Fruit fly (Drosophila melanogaster): ENCODE results near the gene CG13784.

CG13784 gene

dm6 chr2L:7219650-7220267, at the start of gene CG13784 (continued):
- TF ChIP-seq Oli (tag; optimal IDR thresholded peaks at IDR 0.05), result no peak
- TF ChIP-seq br (optimal IDR thresholded peaks at IDR 0.05), result no peak
- TF ChIP-seq CG7556 (GFP tag; optimal IDR thresholded peaks at IDR 0.05), result no peak
- peak; percentile 57; the same call in 1 of the 2 replicates for TF ChIP-seq sob (GFP tag; IDR thresholded peaks at IDR 0.05)
- peak in 1 of 2 experiments; percentile 2 for TF ChIP-seq crp (GFP tag; optimal IDR thresholded peaks at IDR 0.05)
- no peak for TF ChIP-seq gce (GFP tag; IDR thresholded peaks at IDR 0.05)
- TF ChIP-seq Bdp1 (GFP tag; optimal IDR thresholded peaks at IDR 0.05), result peak; percentile 1
- peak in 1 of 2 experiments; percentile 28 for TF ChIP-seq dpn (GFP tag; optimal IDR thresholded peaks at IDR 0.05)
- TF ChIP-seq CG10321 (GFP tag; IDR thresholded peaks at IDR 0.05), result no peak
- TF ChIP-seq CG13296 (GFP tag; optimal IDR thresholded peaks at IDR 0.05), result peak; percentile 18
- TF ChIP-seq kay (GFP tag; optimal IDR thresholded peaks at IDR 0.05), result peak; percentile 35
- TF ChIP-seq Mad (GFP tag; optimal IDR thresholded peaks at IDR 0.05), result no peak
- no peak for TF ChIP-seq disco-r (GFP tag; optimal IDR thresholded peaks at IDR 0.05)
- TF ChIP-seq CG34224 (GFP tag; IDR thresholded peaks at IDR 0.05; ENCODE audit: partially characterized antibody), result no peak
- TF ChIP-seq Fer2 (tag; optimal IDR thresholded peaks at IDR 0.05), result no peak
- TF ChIP-seq hth (optimal IDR thresholded peaks at IDR 0.05), result no peak
- no peak for TF ChIP-seq CG11085 (GFP tag; IDR thresholded peaks at IDR 0.05)
- no peak for TF ChIP-seq CG1832 (GFP tag; optimal IDR thresholded peaks at IDR 0.05)
- peak; percentile 35 for TF ChIP-seq PHDP (tag; optimal IDR thresholded peaks at IDR 0.05)
- no peak for TF ChIP-seq CG15073 (GFP tag; optimal IDR thresholded peaks at IDR 0.05)
- peak; percentile 69 for TF ChIP-seq Dek (tag; optimal IDR thresholded peaks at IDR 0.05)
- no peak for TF ChIP-seq D (optimal IDR thresholded peaks at IDR 0.05)
- no peak for TF ChIP-seq D (GFP tag; optimal IDR thresholded peaks at IDR 0.05)
- TF ChIP-seq gcm (GFP tag; optimal IDR thresholded peaks at IDR 0.05), result peak; percentile 31
- TF ChIP-seq psq (GFP tag; optimal IDR thresholded peaks at IDR 0.05), result no peak
- TF ChIP-seq Taf1 (GFP tag; IDR thresholded peaks at IDR 0.05), result no peak
- no peak for TF ChIP-seq vnd (GFP tag; IDR thresholded peaks at IDR 0.05; ENCODE audit: partially characterized antibody)
- TF ChIP-seq CG11456 (GFP tag; IDR thresholded peaks at IDR 0.05), result no peak
- TF ChIP-seq CG7786 (GFP tag; optimal IDR thresholded peaks at IDR 0.05), result no peak
- peak; percentile 46 for TF ChIP-seq CG7839 (tag; optimal IDR thresholded peaks at IDR 0.05)
- peak; percentile 49 for TF ChIP-seq CG2875 (GFP tag; optimal IDR thresholded peaks at IDR 0.05)
- no peak for TF ChIP-seq CG14667 (GFP tag; IDR thresholded peaks at IDR 0.05)
- TF ChIP-seq CG3281 (GFP tag; optimal IDR thresholded peaks at IDR 0.05), result peak; percentile 41
- no peak for TF ChIP-seq yki (optimal IDR thresholded peaks at IDR 0.05)
- TF ChIP-seq exex (tag; optimal IDR thresholded peaks at IDR 0.05), result no peak
- TF ChIP-seq sna (GFP tag; IDR thresholded peaks at IDR 0.05; ENCODE audit: partially characterized antibody), result no peak
- TF ChIP-seq CG15601 (tag; optimal IDR thresholded peaks at IDR 0.05), result peak; percentile 35
- no peak for TF ChIP-seq Lim3 (GFP tag; IDR thresholded peaks at IDR 0.05)
- peak; percentile 61 for TF ChIP-seq CG32532 (GFP tag; IDR thresholded peaks at IDR 0.05)
- TF ChIP-seq CrebB (tag; optimal IDR thresholded peaks at IDR 0.05), result peak; percentile 45
- TF ChIP-seq da (GFP tag; optimal IDR thresholded peaks at IDR 0.05), result no peak
- peak; percentile 59 for TF ChIP-seq CG10543 (GFP tag; optimal IDR thresholded peaks at IDR 0.05)
- TF ChIP-seq Scr (GFP tag; IDR thresholded peaks at IDR 0.05; ENCODE audit: partially characterized antibody), result peak; percentile 69
- peak; percentile 43 for TF ChIP-seq CG2116 (GFP tag; optimal IDR thresholded peaks at IDR 0.05)
- no peak for TF ChIP-seq en (GFP tag; optimal IDR thresholded peaks at IDR 0.05)
- no peak for TF ChIP-seq Nf-YB (GFP tag; optimal IDR thresholded peaks at IDR 0.05)
- no peak for TF ChIP-seq dimm (GFP tag; IDR thresholded peaks at IDR 0.05)
- peak; percentile 19; the same call in 1 of the 2 replicates for TF ChIP-seq inv (GFP tag; IDR thresholded peaks at IDR 0.05; ENCODE audit: partially characterized antibody)
- peak; percentile 42 for TF ChIP-seq Mes4 (GFP tag; optimal IDR thresholded peaks at IDR 0.05)
- TF ChIP-seq CG4282 (GFP tag; optimal IDR thresholded peaks at IDR 0.05), result no peak
- peak; percentile 78 for TF ChIP-seq bbx (GFP tag; IDR thresholded peaks at IDR 0.05; ENCODE audit: partially characterized antibody)

Data from whole organism, embryonic.